Fruit fly (Drosophila melanogaster) whole organism, embryonic: ENCODE data around the gene bun.

Source experiments
- Abd-B ChIP-seq: fragments of 200-800 bp; sonication (Bioruptor generic); optimal IDR thresholded peaks from 2 replicates; lab custom pipeline; 2018; ENCODE audit warnings: missing biosample characterization, mild to moderate bottlenecking, missing genetic modification characterization, moderate library complexity
- B-H1 ChIP-seq: fragments of 200-800 bp; sonication (Bioruptor generic); IDR thresholded peaks from 3 replicates; pipeline ENCODE4 v1.3.6; 2022; ENCODE audit warnings: missing biosample characterization, missing genetic modification characterization
- Bgb ChIP-seq: fragments of 200-800 bp; sonication (Bioruptor generic); IDR thresholded peaks from 2 replicates; pipeline ENCODE4 v1.3.6; 2022; ENCODE audit warnings: missing biosample characterization, missing genetic modification characterization; ENCODE audit not compliant: partially characterized antibody
- C15 ChIP-seq: fragments of 200-800 bp; sonication (Bioruptor generic); IDR thresholded peaks from 3 replicates; pipeline ENCODE4 v1.3.6; 2022; ENCODE audit warnings: missing biosample characterization, missing genetic modification characterization
- CG11093 ChIP-seq: fragments of 200-800 bp; sonication (Bioruptor generic); IDR thresholded peaks from 3 replicates; pipeline ENCODE4 v1.3.6; 2022; ENCODE audit warnings: missing biosample characterization, missing genetic modification characterization
- CG12104 ChIP-seq: fragments of 200-800 bp; sonication (Bioruptor generic); optimal IDR thresholded peaks from 3 replicates; lab custom pipeline; 2016; ENCODE audit warnings: missing biosample characterization, missing genetic modification characterization
- CG14050 ChIP-seq: fragments of 200-800 bp; sonication (Bioruptor generic); IDR thresholded peaks from 3 replicates; pipeline ENCODE4 v1.3.6; 2022; ENCODE audit warnings: missing biosample characterization, missing genetic modification characterization
- CG14965 ChIP-seq: fragments of 200-800 bp; sonication (Bioruptor generic); optimal IDR thresholded peaks from 2 replicates; lab custom pipeline; 2016; ENCODE audit warnings: missing biosample characterization, missing genetic modification characterization, borderline replicate concordance
- CG15269 ChIP-seq: fragments of 200-800 bp; sonication (Bioruptor generic); optimal IDR thresholded peaks from 2 replicates; lab custom pipeline; 2018; ENCODE audit warnings: missing biosample characterization, mild to moderate bottlenecking, missing genetic modification characterization, moderate library complexity
- CG15696 ChIP-seq: fragments of 200-800 bp; sonication (Bioruptor generic); optimal IDR thresholded peaks from 2 replicates; lab custom pipeline; 2019; ENCODE audit warnings: missing biosample characterization, mild to moderate bottlenecking, missing genetic modification characterization, moderate library complexity
- CG17802 ChIP-seq: fragments of 200-800 bp; sonication (Bioruptor generic); optimal IDR thresholded peaks from 2 replicates; lab custom pipeline; 2018; ENCODE audit warnings: missing biosample characterization, mild to moderate bottlenecking, missing genetic modification characterization, moderate library complexity
- CG18262 ChIP-seq: fragments of 200-800 bp; optimal IDR thresholded peaks from 3 replicates; lab custom pipeline; 2019; ENCODE audit warnings: missing biosample characterization, mild to moderate bottlenecking, missing genetic modification characterization, moderate library complexity
- CG2129 ChIP-seq: fragments of 200-800 bp; sonication (Bioruptor generic); IDR thresholded peaks from 2 replicates; pipeline ENCODE4 v1.3.6; 2022; ENCODE audit warnings: missing biosample characterization, missing genetic modification characterization; ENCODE audit not compliant: partially characterized antibody
- CG2202 ChIP-seq: fragments of 200-800 bp; sonication (Bioruptor generic); optimal IDR thresholded peaks from 2 replicates; lab custom pipeline; 2018; ENCODE audit warnings: missing biosample characterization, mild to moderate bottlenecking, missing genetic modification characterization
- CG32772 ChIP-seq: fragments of 200-800 bp; sonication (Bioruptor generic); IDR thresholded peaks from 2 replicates; pipeline ENCODE4 v1.3.6; 2022; ENCODE audit warnings: missing biosample characterization, missing genetic modification characterization
- CG34376 ChIP-seq: fragments of 200-800 bp; sonication (Bioruptor generic); optimal IDR thresholded peaks from 2 replicates; lab custom pipeline; 2018; ENCODE audit warnings: missing biosample characterization, mild to moderate bottlenecking, missing genetic modification characterization
- CG4707 ChIP-seq: fragments of 200-800 bp; sonication (Bioruptor generic); optimal IDR thresholded peaks from 2 replicates; lab custom pipeline; 2018; ENCODE audit warnings: missing biosample characterization, mild to moderate bottlenecking, missing genetic modification characterization, moderate library complexity
- CG7928 ChIP-seq: fragments of 200-800 bp; sonication (Bioruptor generic); optimal IDR thresholded peaks from 2 replicates; lab custom pipeline; 2017; ENCODE audit warnings: missing biosample characterization, mild to moderate bottlenecking, missing genetic modification characterization
- CG8290 ChIP-seq, 3 experiments: fragments of 200-800 bp; sonication (Bioruptor generic); optimal IDR thresholded peaks; 2 replicates each; lab custom pipeline; 2016 to 2019; ENCODE audit warnings: missing biosample characterization in 3 of 3, missing genetic modification characterization in 3 of 3, mild to moderate bottlenecking in 2 of 3, moderate library complexity in 1 of 3
- CG9932 ChIP-seq: fragments of 200-800 bp; sonication (Bioruptor generic); IDR thresholded peaks from 2 replicates; pipeline ENCODE4 v1.3.6; 2022; ENCODE audit warnings: missing biosample characterization, missing genetic modification characterization
- Camta ChIP-seq: fragments of 200-800 bp; sonication (Bioruptor generic); optimal IDR thresholded peaks from 2 replicates; lab custom pipeline; 2016; ENCODE audit warnings: missing biosample characterization, missing genetic modification characterization
- Deaf1 ChIP-seq: fragments of 200-800 bp; optimal IDR thresholded peaks from 3 replicates; lab custom pipeline; 2019; ENCODE audit warnings: missing biosample characterization, mild to moderate bottlenecking, missing genetic modification characterization, moderate library complexity
- Dll ChIP-seq: fragments of 200-800 bp; sonication (Bioruptor generic); IDR thresholded peaks from 4 replicates; pipeline ENCODE4 v1.3.6; 2022; ENCODE audit warnings: missing biosample characterization, missing genetic modification characterization; ENCODE audit not compliant: partially characterized antibody
- Eip74EF ChIP-seq, 2 experiments: fragments of 200-800 bp in 1 of 2; fragments of >200 bp in 1 of 2; sonication (Bioruptor generic) in 1 of 2; optimal IDR thresholded peaks; 2 replicates each; lab custom pipeline; 2017 to 2019; ENCODE audit warnings: missing biosample characterization in 2 of 2, missing genetic modification characterization in 2 of 2, mild to moderate bottlenecking in 1 of 2, moderate library complexity in 1 of 2
- MTF-1 ChIP-seq: fragments of 200-800 bp; sonication (Bioruptor generic); optimal IDR thresholded peaks from 2 replicates; lab custom pipeline; 2018; ENCODE audit warnings: missing biosample characterization, mild to moderate bottlenecking, missing genetic modification characterization, borderline replicate concordance
- Pdp1 ChIP-seq, 2 experiments: fragments of 200-800 bp; sonication (Bioruptor generic); optimal IDR thresholded peaks; 3 replicates each; lab custom pipeline; 2016; ENCODE audit warnings: missing biosample characterization in 2 of 2, missing genetic modification characterization in 2 of 2, mild to moderate bottlenecking in 1 of 2, moderate library complexity in 1 of 2
- Ptx1 ChIP-seq: fragments of 200-800 bp; sonication (Bioruptor generic); IDR thresholded peaks from 2 replicates; pipeline ENCODE4 v1.3.6; 2022; ENCODE audit warnings: missing biosample characterization, missing genetic modification characterization
- Ravus ChIP-seq: fragments of 200-800 bp; sonication (Bioruptor generic); IDR thresholded peaks from 2 replicates; pipeline ENCODE4 v1.3.6; 2022; ENCODE audit warnings: missing biosample characterization, missing genetic modification characterization
- Sry-δ ChIP-seq: fragments of 200-800 bp; sonication (Bioruptor generic); optimal IDR thresholded peaks from 2 replicates; lab custom pipeline; 2016; ENCODE audit warnings: missing biosample characterization, missing genetic modification characterization
- bsh ChIP-seq, 2 experiments: fragments of 200-800 bp; sonication (Bioruptor generic); optimal IDR thresholded peaks; 2 replicates each; lab custom pipeline; 2017 to 2018; ENCODE audit warnings: mild to moderate bottlenecking in 2 of 2, missing biosample characterization in 2 of 2, missing genetic modification characterization in 2 of 2, moderate library complexity in 1 of 2
- btn ChIP-seq: fragments of 200-800 bp; sonication (Bioruptor generic); optimal IDR thresholded peaks from 2 replicates; lab custom pipeline; 2016; ENCODE audit warnings: missing biosample characterization, missing genetic modification characterization
- cad ChIP-seq: fragments of >200 bp; optimal IDR thresholded peaks from 2 replicates; lab custom pipeline; 2017; ENCODE audit warnings: missing biosample characterization, missing genetic modification characterization
- chn ChIP-seq: fragments of 200-800 bp; sonication (Bioruptor generic); optimal IDR thresholded peaks from 2 replicates; lab custom pipeline; 2016; ENCODE audit warnings: missing biosample characterization, missing genetic modification characterization
- croc ChIP-seq: fragments of 200-800 bp; sonication (Bioruptor generic); conservative IDR thresholded peaks from 3 replicates; pipeline ENCODE4 v1.3.6; 2022; ENCODE audit warnings: missing biosample characterization, missing genetic modification characterization
- crp ChIP-seq, 2 experiments: fragments of 200-800 bp; sonication (Bioruptor generic); optimal IDR thresholded peaks; 2 replicates in 1 of 2; 3 replicates in 1 of 2; lab custom pipeline; 2017; ENCODE audit warnings: missing biosample characterization in 2 of 2, missing genetic modification characterization in 2 of 2, mild to moderate bottlenecking in 1 of 2, moderate library complexity in 1 of 2
- disco-r ChIP-seq: fragments of 200-800 bp; sonication (Bioruptor generic); optimal IDR thresholded peaks from 2 replicates; lab custom pipeline; 2016; ENCODE audit warnings: missing biosample characterization, missing genetic modification characterization
- fd64A ChIP-seq: fragments of 200-800 bp; sonication (Bioruptor generic); optimal IDR thresholded peaks from 3 replicates; lab custom pipeline; 2018; ENCODE audit warnings: missing biosample characterization, mild to moderate bottlenecking, missing genetic modification characterization
- ftz-f1 ChIP-seq: fragments of 200-800 bp; sonication (Bioruptor generic); optimal IDR thresholded peaks from 2 replicates; lab custom pipeline; 2016; ENCODE audit warnings: missing biosample characterization, missing genetic modification characterization
- fu2 ChIP-seq: fragments of 200-800 bp; sonication (Bioruptor generic); optimal IDR thresholded peaks from 2 replicates; lab custom pipeline; 2016; ENCODE audit warnings: missing biosample characterization, missing genetic modification characterization
- gem ChIP-seq: fragments of 200-800 bp; sonication (Bioruptor generic); optimal IDR thresholded peaks from 2 replicates; lab custom pipeline; 2019; ENCODE audit warnings: missing biosample characterization, mild to moderate bottlenecking, missing genetic modification characterization, moderate library complexity
- lilli ChIP-seq: fragments of 200-800 bp; sonication (Bioruptor generic); optimal IDR thresholded peaks from 3 replicates; lab custom pipeline; 2016; ENCODE audit warnings: missing biosample characterization, missing genetic modification characterization
- lola ChIP-seq, 3 experiments: fragments of >200 bp in 2 of 3; fragments of 200-800 bp in 1 of 3; sonication (Bioruptor generic) in 1 of 3; optimal IDR thresholded peaks; 2 replicates each; lab custom pipeline; 2017 to 2019; ENCODE audit warnings: missing biosample characterization in 3 of 3, missing genetic modification characterization in 3 of 3, mild to moderate bottlenecking in 1 of 3, moderate library complexity in 1 of 3
- maf-S ChIP-seq: fragments of 200-800 bp; sonication (Bioruptor generic); optimal IDR thresholded peaks from 2 replicates; lab custom pipeline; 2016; ENCODE audit warnings: missing biosample characterization, missing genetic modification characterization
- pb ChIP-seq: fragments of 200-800 bp; sonication (Bioruptor generic); optimal IDR thresholded peaks from 3 replicates; lab custom pipeline; 2016; ENCODE audit warnings: missing biosample characterization, missing genetic modification characterization
- sqz ChIP-seq: fragments of 200-800 bp; sonication (Bioruptor generic); optimal IDR thresholded peaks from 3 replicates; lab custom pipeline; 2018; ENCODE audit warnings: missing biosample characterization, mild to moderate bottlenecking, missing genetic modification characterization
- ssp ChIP-seq: fragments of 200-800 bp; sonication (Bioruptor generic); IDR thresholded peaks from 2 replicates; pipeline ENCODE4 v1.3.6; 2022; ENCODE audit warnings: missing biosample characterization, missing genetic modification characterization
- sug ChIP-seq: fragments of 200-800 bp; optimal IDR thresholded peaks from 2 replicates; lab custom pipeline; 2019; ENCODE audit warnings: missing biosample characterization, mild to moderate bottlenecking, missing genetic modification characterization, moderate library complexity
- tgo ChIP-seq: fragments of 200-800 bp; sonication (Bioruptor generic); IDR thresholded peaks from 3 replicates; pipeline ENCODE4 v1.3.6; 2022; ENCODE audit warnings: missing biosample characterization, missing genetic modification characterization
- vvl ChIP-seq: fragments of 200-800 bp; sonication (Bioruptor generic); IDR thresholded peaks from 2 replicates; pipeline ENCODE4 v1.3.6; 2022; ENCODE audit warnings: missing biosample characterization, missing genetic modification characterization

bun gene

dm6 chr2L:12535637-12536038 is 10.8 kb downstream of the bun start (continued):
- no peak for TF ChIP-seq CG8290 (GFP tag; optimal IDR thresholded peaks at IDR 0.05; lab: Kevin White, UChicago)
- TF ChIP-seq CG8290 (tag; optimal IDR thresholded peaks at IDR 0.05; lab: Kevin White, UChicago): peak in 1 of 2 experiments; percentile 83
- TF ChIP-seq CG2129: no peak
- TF ChIP-seq CG18262 (tag; lab: Kevin White, UChicago): peak; percentile 50
- TF ChIP-seq Abd-B (GFP tag; lab: Kevin White, UChicago): no peak
- peak; percentile 51 for TF ChIP-seq Deaf1 (tag; lab: Kevin White, UChicago)
- TF ChIP-seq ftz-f1: no peak
- TF ChIP-seq Eip74EF (GFP tag; optimal IDR thresholded peaks at IDR 0.05; lab: Kevin White, UChicago): peak in 1 of 2 experiments; percentile 78
- peak; percentile 84 for TF ChIP-seq MTF-1
- TF ChIP-seq B-H1 (GFP tag; lab: Robert Waterston, UW): no peak
- peak; percentile 91 for TF ChIP-seq CG34376 (GFP tag; lab: Kevin White, UChicago)
- TF ChIP-seq Pdp1 (GFP tag; optimal IDR thresholded peaks at IDR 0.05; lab: Kevin White, UChicago): peak in 1 of 2 experiments; percentile 51
- TF ChIP-seq CG15696 (tag; lab: Kevin White, UChicago): peak; percentile 57
- peak; percentile 37 for TF ChIP-seq CG15269 (tag; lab: Kevin White, UChicago)
- TF ChIP-seq CG9932: peak; percentile 39; the same call in 1 of the 2 replicates
- no peak for TF ChIP-seq chn (GFP tag; lab: Kevin White, UChicago)
- peak; percentile 53 for TF ChIP-seq CG7928 (GFP tag; lab: Kevin White, UChicago)
- no peak for TF ChIP-seq pb
- no peak for TF ChIP-seq Camta (GFP tag; lab: Kevin White, UChicago)
- peak; percentile 68 for TF ChIP-seq sqz
- TF ChIP-seq lilli (GFP tag; lab: Kevin White, UChicago): peak; percentile 37
- TF ChIP-seq Dll (GFP tag; lab: Robert Waterston, UW): no peak
- TF ChIP-seq croc (GFP tag; lab: Robert Waterston, UW): no peak
- TF ChIP-seq ssp (GFP tag; lab: Robert Waterston, UW): 0 out of 2 replicates have a peak, but pooled peaks have one; percentile 8
- no peak for TF ChIP-seq cad (GFP tag; lab: Kevin White, UChicago)
- no peak for TF ChIP-seq CG11093 (GFP tag; lab: Robert Waterston, UW)
- peak; percentile 65 for TF ChIP-seq CG2202 (tag; lab: Kevin White, UChicago)
- TF ChIP-seq C15: no peak
- peak; percentile 72 for TF ChIP-seq CG4707 (GFP tag; lab: Kevin White, UChicago)
- TF ChIP-seq bsh (GFP tag; optimal IDR thresholded peaks at IDR 0.05; lab: Kevin White, UChicago): peak in 1 of 2 experiments; percentile 39
- peak; percentile 19; the same call in 1 of the 3 replicates for TF ChIP-seq tgo (GFP tag; lab: Robert Waterston, UW)
- TF ChIP-seq sug (tag; lab: Kevin White, UChicago): peak; percentile 92
- TF ChIP-seq CG12104 (GFP tag; lab: Kevin White, UChicago): no peak
- peak in 1 of 3 experiments; percentile 22 for TF ChIP-seq lola (GFP tag; optimal IDR thresholded peaks at IDR 0.05; lab: Kevin White, UChicago)
- peak; percentile 83 for TF ChIP-seq fd64A (GFP tag; lab: Kevin White, UChicago)
- no peak for TF ChIP-seq Ravus (GFP tag; lab: Robert Waterston, UW)
- peak; percentile 58; the same call in 1 of the 2 replicates for TF ChIP-seq vvl (GFP tag; lab: Robert Waterston, UW)
- peak in 1 of 2 experiments; percentile 21 for TF ChIP-seq crp (GFP tag; optimal IDR thresholded peaks at IDR 0.05; lab: Kevin White, UChicago)
- TF ChIP-seq CG14965 (GFP tag; lab: Kevin White, UChicago): no peak
- no peak for TF ChIP-seq fu2 (GFP tag; lab: Kevin White, UChicago)
- peak; percentile 10 for TF ChIP-seq maf-S
- TF ChIP-seq CG14050 (GFP tag; lab: Robert Waterston, UW): no peak
- TF ChIP-seq btn (GFP tag; lab: Kevin White, UChicago): no peak
- TF ChIP-seq gem: peak; percentile 46
- peak; percentile 47; the same call in 1 of the 2 replicates for TF ChIP-seq Bgb (GFP tag; lab: Robert Waterston, UW)
- no peak for TF ChIP-seq Sry-δ (GFP tag; lab: Kevin White, UChicago)
- TF ChIP-seq CG32772 (GFP tag; lab: Robert Waterston, UW): no peak
- TF ChIP-seq CG17802 (tag; lab: Kevin White, UChicago): no peak
- TF ChIP-seq disco-r (GFP tag; lab: Kevin White, UChicago): no peak
- TF ChIP-seq Ptx1 (GFP tag; lab: Robert Waterston, UW): peak; percentile 43
